Worm (Caenorhabditis elegans): ENCODE measurements around the gene F46C5.7.

The F46C5.7 gene

DNA sequence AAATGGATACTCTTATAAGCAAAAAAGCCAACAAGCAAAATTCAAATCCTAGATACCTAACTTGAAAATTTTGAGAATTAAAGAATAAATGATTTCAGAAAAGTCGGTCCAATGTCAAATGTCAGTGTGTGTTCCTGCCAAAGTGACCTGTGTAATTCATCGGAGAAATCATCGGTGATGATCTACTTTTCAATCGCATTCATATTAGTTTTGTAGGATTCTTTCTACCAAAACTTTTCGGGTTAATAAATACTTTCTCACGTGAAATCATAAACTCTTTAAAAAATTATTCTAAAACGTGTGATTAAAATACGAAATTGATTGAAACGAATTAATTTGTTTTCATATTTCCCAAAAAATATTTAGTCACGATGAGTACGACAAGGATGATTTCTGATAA lies at the start of gene F46C5.7:
Gene F46C5.7 (plus strand): TSS at position 301 of the 400 bp plus-strand sequence.
- TF ChIP-seq ztf-29 (GFP tag; IDR thresholded peaks at IDR 0.05), result no peak
- TF ChIP-seq cog-1 (tag; optimal IDR thresholded peaks at IDR 0.05), result no peak
- no peak for TF ChIP-seq med-1 (GFP tag; optimal IDR thresholded peaks at IDR 0.05; ENCODE audit: insufficient read depth)
- no peak for TF ChIP-seq T22C8.4 (GFP tag; IDR thresholded peaks at IDR 0.05)
- no peak for TF ChIP-seq tab-1 (GFP tag; IDR thresholded peaks at IDR 0.05)
- TF ChIP-seq ref-1 (GFP tag; conservative IDR thresholded peaks at IDR 0.05), result no peak
- no peak for TF ChIP-seq ztf-23 (GFP tag; IDR thresholded peaks at IDR 0.05)
- no peak for TF ChIP-seq flt-1 (GFP tag; IDR thresholded peaks at IDR 0.05)
- TF ChIP-seq klf-2 (GFP tag; conservative IDR thresholded peaks at IDR 0.05), result no peak

DNA sequence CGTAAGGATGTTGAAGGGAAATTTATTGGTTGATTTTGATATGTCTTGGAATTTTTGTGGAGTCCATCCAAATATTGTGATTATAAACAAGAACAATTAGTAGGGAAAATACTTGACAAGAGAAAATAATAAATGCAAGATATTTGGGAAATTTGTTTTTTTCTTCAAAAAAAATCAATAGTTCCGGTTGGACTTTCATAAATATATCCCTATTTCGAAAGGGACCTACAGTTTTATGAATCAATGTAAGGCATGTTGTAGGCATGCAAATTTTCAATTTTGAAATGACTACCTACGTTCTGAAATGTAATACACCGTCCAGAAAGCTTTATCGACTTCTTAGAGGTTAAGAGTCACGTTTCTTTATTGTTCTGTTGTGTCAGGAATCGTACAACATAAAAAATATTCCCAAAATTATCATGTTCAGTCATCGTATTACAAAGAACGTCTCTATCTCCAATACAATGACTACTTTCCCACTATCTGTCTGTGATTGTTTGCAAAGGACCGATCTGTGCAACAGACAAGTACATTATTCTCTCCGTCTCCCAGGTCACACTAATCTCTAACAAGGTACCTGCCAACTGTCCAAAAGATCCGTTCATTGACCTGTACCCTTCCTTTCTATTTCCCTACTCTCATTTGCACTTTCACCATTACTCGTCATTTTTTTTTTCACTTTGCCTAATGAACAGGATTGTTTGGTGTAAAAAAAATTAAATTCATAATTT lies 49.1 kb upstream of the F46C5.7 start, which contains the start of gene F07H5.13:
Gene F07H5.13 (plus strand): TSS at position 730 of the 731 bp plus-strand sequence.
- no peak for TF ChIP-seq ref-1 (GFP tag; conservative IDR thresholded peaks at IDR 0.05)
- TF ChIP-seq med-1 (GFP tag; optimal IDR thresholded peaks at IDR 0.05; ENCODE audit: insufficient read depth), result no peak
- TF ChIP-seq tab-1 (GFP tag; IDR thresholded peaks at IDR 0.05), result no peak
- TF ChIP-seq ztf-23 (GFP tag; IDR thresholded peaks at IDR 0.05), result 0 out of 2 replicates have a peak, but pooled peaks have one; percentile 41
- TF ChIP-seq ztf-29 (GFP tag; IDR thresholded peaks at IDR 0.05), result no peak
- TF ChIP-seq flt-1 (GFP tag; IDR thresholded peaks at IDR 0.05), result 0 out of 2 replicates have a peak, but pooled peaks have one; percentile 56
- TF ChIP-seq cog-1 (tag; optimal IDR thresholded peaks at IDR 0.05), result no peak
- no peak for TF ChIP-seq klf-2 (GFP tag; conservative IDR thresholded peaks at IDR 0.05)
- no peak for TF ChIP-seq T22C8.4 (GFP tag; IDR thresholded peaks at IDR 0.05)

DNA sequence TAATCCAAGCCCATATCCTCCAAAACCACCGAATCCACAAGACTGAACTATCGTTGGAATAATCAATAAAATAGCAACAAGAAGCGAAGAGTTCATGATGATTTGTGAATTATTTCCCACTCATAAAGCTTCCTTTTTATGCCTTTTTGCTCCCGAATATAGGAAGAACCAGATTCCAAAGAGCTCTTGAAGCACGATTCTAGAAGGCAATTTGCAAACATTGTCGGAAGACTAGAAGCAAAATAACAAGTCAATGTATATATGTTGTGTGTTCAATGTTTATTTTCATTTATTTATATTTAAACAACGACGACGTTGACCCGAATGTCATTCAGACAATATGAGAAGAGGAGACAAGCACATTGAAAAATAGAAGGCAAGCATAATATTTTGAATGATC lies 46.5 kb upstream of the F46C5.7 start, which contains the start of gene idpa-2:
Gene idpa-2 (minus strand): TSS at position 101 of the 400 bp plus-strand sequence.
- no peak for TF ChIP-seq klf-2 (GFP tag; conservative IDR thresholded peaks at IDR 0.05)
- no peak for TF ChIP-seq cog-1 (tag; optimal IDR thresholded peaks at IDR 0.05)
- TF ChIP-seq ztf-29 (GFP tag; IDR thresholded peaks at IDR 0.05), result no peak
- no peak for TF ChIP-seq ztf-23 (GFP tag; IDR thresholded peaks at IDR 0.05)
- no peak for TF ChIP-seq T22C8.4 (GFP tag; IDR thresholded peaks at IDR 0.05)
- no peak for TF ChIP-seq tab-1 (GFP tag; IDR thresholded peaks at IDR 0.05)
- TF ChIP-seq med-1 (GFP tag; optimal IDR thresholded peaks at IDR 0.05; ENCODE audit: insufficient read depth), result no peak
- TF ChIP-seq flt-1 (GFP tag; IDR thresholded peaks at IDR 0.05), result no peak
- no peak for TF ChIP-seq ref-1 (GFP tag; conservative IDR thresholded peaks at IDR 0.05)

DNA sequence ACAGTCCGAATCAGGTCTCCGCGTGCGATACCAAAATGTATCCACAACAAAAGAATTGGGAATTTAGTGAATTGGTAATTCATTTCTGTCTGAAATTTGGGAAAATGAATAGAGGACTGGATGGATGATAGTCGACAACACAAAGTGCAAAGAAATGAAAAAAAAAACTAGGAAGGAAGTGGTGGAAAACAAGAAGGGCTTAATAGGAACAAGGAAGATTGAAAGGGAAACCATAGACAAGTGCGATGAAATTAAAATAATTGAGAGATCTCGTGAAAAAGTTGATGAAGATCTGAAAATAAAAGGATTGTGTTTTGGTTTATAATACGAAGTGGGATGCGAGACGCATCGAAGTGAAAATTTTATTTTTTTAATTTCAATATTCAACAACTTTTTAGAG lies 45.1 kb upstream of the F46C5.7 start, which contains the start of gene F07H5.7:
Gene F07H5.7 (minus strand): TSS at position 101 of the 400 bp plus-strand sequence.
- no peak for TF ChIP-seq cog-1 (tag; optimal IDR thresholded peaks at IDR 0.05)
- no peak for TF ChIP-seq klf-2 (GFP tag; conservative IDR thresholded peaks at IDR 0.05)
- TF ChIP-seq flt-1 (GFP tag; IDR thresholded peaks at IDR 0.05), result no peak
- no peak for TF ChIP-seq ref-1 (GFP tag; conservative IDR thresholded peaks at IDR 0.05)
- TF ChIP-seq ztf-29 (GFP tag; IDR thresholded peaks at IDR 0.05), result no peak
- no peak for TF ChIP-seq med-1 (GFP tag; optimal IDR thresholded peaks at IDR 0.05; ENCODE audit: insufficient read depth)
- TF ChIP-seq tab-1 (GFP tag; IDR thresholded peaks at IDR 0.05), result no peak
- no peak for TF ChIP-seq T22C8.4 (GFP tag; IDR thresholded peaks at IDR 0.05)
- no peak for TF ChIP-seq ztf-23 (GFP tag; IDR thresholded peaks at IDR 0.05)

- TF ChIP-seq flt-1 (GFP tag; IDR thresholded peaks at IDR 0.05), result no peak
- no peak for TF ChIP-seq ztf-29 (GFP tag; IDR thresholded peaks at IDR 0.05)
- TF ChIP-seq med-1 (GFP tag; optimal IDR thresholded peaks at IDR 0.05; ENCODE audit: insufficient read depth), result no peak
- TF ChIP-seq ztf-23 (GFP tag; IDR thresholded peaks at IDR 0.05), result no peak
- no peak for TF ChIP-seq klf-2 (GFP tag; conservative IDR thresholded peaks at IDR 0.05)
- no peak for TF ChIP-seq ref-1 (GFP tag; conservative IDR thresholded peaks at IDR 0.05)
- no peak for TF ChIP-seq cog-1 (tag; optimal IDR thresholded peaks at IDR 0.05)
- no peak for TF ChIP-seq T22C8.4 (GFP tag; IDR thresholded peaks at IDR 0.05)
- no peak for TF ChIP-seq tab-1 (GFP tag; IDR thresholded peaks at IDR 0.05)
Observed at ce11 chrII:8795227-8795626, 43.9 kb upstream of the F46C5.7 start.

ce11 chrII:8796391-8796790 lies 42.7 kb upstream of the F46C5.7 start:
- no peak for TF ChIP-seq ref-1 (GFP tag; conservative IDR thresholded peaks at IDR 0.05)
- TF ChIP-seq ztf-23 (GFP tag; IDR thresholded peaks at IDR 0.05), result no peak
- TF ChIP-seq klf-2 (GFP tag; conservative IDR thresholded peaks at IDR 0.05), result no peak
- no peak for TF ChIP-seq tab-1 (GFP tag; IDR thresholded peaks at IDR 0.05)
- no peak for TF ChIP-seq flt-1 (GFP tag; IDR thresholded peaks at IDR 0.05)
- TF ChIP-seq T22C8.4 (GFP tag; IDR thresholded peaks at IDR 0.05), result no peak
- TF ChIP-seq ztf-29 (GFP tag; IDR thresholded peaks at IDR 0.05), result no peak
- no peak for TF ChIP-seq med-1 (GFP tag; optimal IDR thresholded peaks at IDR 0.05; ENCODE audit: insufficient read depth)
- TF ChIP-seq cog-1 (tag; optimal IDR thresholded peaks at IDR 0.05), result no peak

ce11 chrII:8799725-8800124 lies 39.4 kb upstream of the F46C5.7 start:
- TF ChIP-seq tab-1 (GFP tag; IDR thresholded peaks at IDR 0.05) (no peak), med-1 (GFP tag; optimal IDR thresholded peaks at IDR 0.05; ENCODE audit: insufficient read depth) (no peak), cog-1 (tag; optimal IDR thresholded peaks at IDR 0.05) (no peak), klf-2 (GFP tag; conservative IDR thresholded peaks at IDR 0.05) (no peak), flt-1 (GFP tag; IDR thresholded peaks at IDR 0.05) (no peak), ztf-23 (GFP tag; IDR thresholded peaks at IDR 0.05) (no peak), ref-1 (GFP tag; conservative IDR thresholded peaks at IDR 0.05) (no peak), T22C8.4 (GFP tag; IDR thresholded peaks at IDR 0.05) (no peak), ztf-29 (GFP tag; IDR thresholded peaks at IDR 0.05) (no peak)

- TF ChIP-seq klf-2 (GFP tag; conservative IDR thresholded peaks at IDR 0.05) (no peak), T22C8.4 (GFP tag; IDR thresholded peaks at IDR 0.05) (no peak), flt-1 (GFP tag; IDR thresholded peaks at IDR 0.05) (no peak), ztf-23 (GFP tag; IDR thresholded peaks at IDR 0.05) (no peak), tab-1 (GFP tag; IDR thresholded peaks at IDR 0.05) (no peak), med-1 (GFP tag; optimal IDR thresholded peaks at IDR 0.05; ENCODE audit: insufficient read depth) (no peak), ref-1 (GFP tag; conservative IDR thresholded peaks at IDR 0.05) (no peak), ztf-29 (GFP tag; IDR thresholded peaks at IDR 0.05) (no peak)
Observed at ce11 chrII:8800830-8801229, 38.3 kb upstream of the F46C5.7 start, which contains the start of gene appg-2. Gene appg-2, plus strand, starts transcription at chrII:8801130.

DNA sequence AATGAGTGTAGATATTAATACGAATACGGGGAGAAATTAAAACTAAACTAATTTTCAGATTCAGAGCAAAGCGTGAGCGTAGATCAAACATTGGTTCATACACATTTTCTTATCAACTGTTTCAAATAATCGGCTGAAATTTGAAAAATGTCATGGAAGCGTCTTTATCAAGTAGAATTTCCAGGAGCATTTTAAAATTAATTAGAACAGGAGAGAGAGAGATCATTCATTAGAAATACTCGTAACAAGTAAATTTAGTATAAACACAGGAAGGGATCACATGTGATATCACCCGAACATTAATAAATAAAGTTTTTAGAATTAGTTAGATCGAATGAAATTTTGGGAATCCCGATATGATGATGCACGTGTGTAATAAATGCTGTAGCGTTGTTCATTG lies 32.2 kb upstream of the F46C5.7 start, which contains the start of gene pho-13:
Gene pho-13 (minus strand): TSS at position 101 of the 400 bp plus-strand sequence.
- TF ChIP-seq flt-1 (GFP tag; IDR thresholded peaks at IDR 0.05) (no peak), T22C8.4 (GFP tag; IDR thresholded peaks at IDR 0.05) (no peak), cog-1 (tag; optimal IDR thresholded peaks at IDR 0.05) (no peak), ztf-29 (GFP tag; IDR thresholded peaks at IDR 0.05) (no peak), tab-1 (GFP tag; IDR thresholded peaks at IDR 0.05) (no peak), klf-2 (GFP tag; conservative IDR thresholded peaks at IDR 0.05) (no peak), med-1 (GFP tag; optimal IDR thresholded peaks at IDR 0.05; ENCODE audit: insufficient read depth) (no peak), ztf-23 (GFP tag; IDR thresholded peaks at IDR 0.05) (no peak), ref-1 (GFP tag; conservative IDR thresholded peaks at IDR 0.05) (no peak)

Data from whole organism, midembryonic.